Fruit fly (Drosophila melanogaster) whole organism, wandering third instar larva: ENCODE results near the gene Gr85a.

Experiments
- Abd-B ChIP-seq: fragments of >200 bp; optimal IDR thresholded peaks from 2 replicates; lab custom pipeline; 2017; ENCODE audit warnings: missing biosample characterization, missing genetic modification characterization
- CrebA ChIP-seq: fragments of 200-800 bp; sonication (Bioruptor generic); optimal IDR thresholded peaks from 2 replicates; lab custom pipeline; 2016; ENCODE audit warnings: missing biosample characterization, mild to moderate bottlenecking, missing genetic modification characterization, borderline replicate concordance
- Dfd ChIP-seq: fragments of >200 bp; optimal IDR thresholded peaks from 2 replicates; lab custom pipeline; 2017; ENCODE audit warnings: missing biosample characterization, missing genetic modification characterization
- HLH106 ChIP-seq: fragments of 200-800 bp; optimal IDR thresholded peaks from 3 replicates; lab custom pipeline; 2019; ENCODE audit warnings: missing biosample characterization, mild to moderate bottlenecking, missing genetic modification characterization, moderate library complexity
- Hr78 ChIP-seq: fragments of >200 bp; optimal IDR thresholded peaks from 2 replicates; lab custom pipeline; 2017; ENCODE audit warnings: missing biosample characterization, missing genetic modification characterization
- Jra ChIP-seq: sonication (Bioruptor generic); optimal IDR thresholded peaks from 2 replicates; lab custom pipeline; 2016; ENCODE audit warnings: missing biosample characterization, missing genetic modification characterization
- N ChIP-seq: fragments of >200 bp; optimal IDR thresholded peaks from 2 replicates; lab custom pipeline; 2018; ENCODE audit warnings: missing biosample characterization, missing external identifiers, missing genetic modification characterization
- OdsH ChIP-seq: fragments of 200-800 bp; sonication (Bioruptor generic); optimal IDR thresholded peaks from 2 replicates; lab custom pipeline; 2016; ENCODE audit warnings: missing biosample characterization, mild to moderate bottlenecking, missing genetic modification characterization
- Rel ChIP-seq, 2 experiments: fragments of 200-800 bp; sonication (Bioruptor generic) in 1 of 2; optimal IDR thresholded peaks; 2 replicates in 1 of 2; 3 replicates in 1 of 2; lab custom pipeline; 2016 to 2019; ENCODE audit warnings: mild to moderate bottlenecking in 2 of 2, missing biosample characterization in 2 of 2, missing genetic modification characterization in 2 of 2, moderate library complexity in 1 of 2
- Sp1 ChIP-seq: fragments of 200-800 bp; sonication (Bioruptor generic); optimal IDR thresholded peaks from 3 replicates; lab custom pipeline; 2019; ENCODE audit warnings: missing biosample characterization, mild to moderate bottlenecking, missing genetic modification characterization, moderate library complexity
- Vsx2 ChIP-seq: fragments of 200-300, 225-300 bp; sonication (Bioruptor generic); optimal IDR thresholded peaks from 2 replicates; lab custom pipeline; 2018; ENCODE audit warnings: missing biosample characterization, missing genetic modification characterization; ENCODE audit not compliant: partially characterized antibody
- br ChIP-seq: fragments of 200-800 bp; sonication (Bioruptor generic); optimal IDR thresholded peaks from 2 replicates; lab custom pipeline; 2016; ENCODE audit warnings: missing biosample characterization, missing genetic modification characterization
- dmrt93B ChIP-seq: fragments of 200-800 bp; sonication (Bioruptor generic); optimal IDR thresholded peaks from 2 replicates; lab custom pipeline; 2018; ENCODE audit warnings: missing biosample characterization, mild to moderate bottlenecking, missing genetic modification characterization
- dsf ChIP-seq: sonication (Bioruptor generic); optimal IDR thresholded peaks from 2 replicates; lab custom pipeline; 2016; ENCODE audit warnings: missing biosample characterization, missing genetic modification characterization, borderline replicate concordance
- foxo ChIP-seq, 2 experiments: fragments of 200-800 bp; sonication (Bioruptor generic); optimal IDR thresholded peaks; 2 replicates in 1 of 2; 3 replicates in 1 of 2; lab custom pipeline; 2016 to 2017; ENCODE audit warnings: missing biosample characterization in 2 of 2, missing genetic modification characterization in 2 of 2
- fru ChIP-seq: fragments of 200-800 bp; sonication (Bioruptor generic); optimal IDR thresholded peaks from 3 replicates; lab custom pipeline; 2016; ENCODE audit warnings: missing biosample characterization, mild to moderate bottlenecking, missing genetic modification characterization
- h ChIP-seq: fragments of 200-800 bp; sonication (Bioruptor generic); optimal IDR thresholded peaks from 3 replicates; lab custom pipeline; 2016; ENCODE audit warnings: missing biosample characterization, mild to moderate bottlenecking, missing genetic modification characterization
- jim ChIP-seq: fragments of 175-275, 200-325 bp; sonication (Bioruptor generic); optimal IDR thresholded peaks from 2 replicates; lab custom pipeline; 2016; ENCODE audit warnings: missing biosample characterization, mild to moderate bottlenecking, missing genetic modification characterization
- lola ChIP-seq: fragments of >200 bp; optimal IDR thresholded peaks from 2 replicates; lab custom pipeline; 2017; ENCODE audit warnings: missing biosample characterization, missing genetic modification characterization
- pan ChIP-seq: fragments of >200 bp; optimal IDR thresholded peaks from 2 replicates; lab custom pipeline; 2017
- psq ChIP-seq: fragments of 200-800 bp; sonication (Bioruptor generic); optimal IDR thresholded peaks from 3 replicates; lab custom pipeline; 2017; ENCODE audit warnings: missing biosample characterization, mild to moderate bottlenecking, missing genetic modification characterization, moderate library complexity
- rgr ChIP-seq: fragments of 200-800 bp; sonication (Bioruptor generic); optimal IDR thresholded peaks from 3 replicates; lab custom pipeline; 2016; ENCODE audit warnings: missing biosample characterization, mild to moderate bottlenecking, missing genetic modification characterization
- sage ChIP-seq: fragments of 200-800 bp; sonication (Bioruptor generic); optimal IDR thresholded peaks from 2 replicates; lab custom pipeline; 2016; ENCODE audit warnings: missing biosample characterization, mild to moderate bottlenecking, missing genetic modification characterization
- sv ChIP-seq: fragments of 200-800 bp; sonication (Bioruptor generic); optimal IDR thresholded peaks from 3 replicates; lab custom pipeline; 2016; ENCODE audit warnings: missing biosample characterization, missing genetic modification characterization
- tai ChIP-seq: sonication (Bioruptor generic); optimal IDR thresholded peaks from 2 replicates; lab custom pipeline; 2016; ENCODE audit warnings: missing biosample characterization, missing genetic modification characterization
- woc ChIP-seq: sonication (Bioruptor generic); optimal IDR thresholded peaks from 2 replicates; lab custom pipeline; 2016; ENCODE audit warnings: missing biosample characterization, mild to moderate bottlenecking, missing genetic modification characterization

The Gr85a gene

dm6 chr3R:9952669-9953277 lies 43.8 kb downstream of the Gr85a start:
- TF ChIP-seq jim: no peak
- peak; percentile 6 for TF ChIP-seq psq
- TF ChIP-seq Dfd (GFP tag; lab: Kevin White, UChicago): peak; percentile 8

- TF ChIP-seq Sp1 (GFP tag; lab: Kevin White, UChicago) (no peak), OdsH (GFP tag; lab: Kevin White, UChicago) (no peak), N (GFP tag; lab: Kevin White, UChicago) (no peak), Abd-B (GFP tag; lab: Kevin White, UChicago) (no peak), CrebA (GFP tag; lab: Kevin White, UChicago) (no peak), woc (GFP tag; lab: Kevin White, UChicago) (no peak), br (no peak), sv (GFP tag; lab: Kevin White, UChicago) (no peak)
Observed at dm6 chr3R:9951679-9952078, 44.9 kb downstream of the Gr85a start.

- TF ChIP-seq h (GFP tag; lab: Kevin White, UChicago): peak; percentile 21
- TF ChIP-seq rgr (GFP tag; lab: Kevin White, UChicago): peak; percentile 3
- TF ChIP-seq Dfd (GFP tag; lab: Kevin White, UChicago): no peak
- no peak for TF ChIP-seq tai (GFP tag; lab: Kevin White, UChicago)
- TF ChIP-seq fru: peak; percentile 3
- TF ChIP-seq, all 38 proteins: peak for 3
Observed at dm6 chr3R:9950984-9951383, 45.6 kb downstream of the Gr85a start.

dm6 chr3R:9949903-9950302 lies 46.7 kb downstream of the Gr85a start:
- TF ChIP-seq Hr78 (GFP tag; lab: Kevin White, UChicago) (no peak), foxo (GFP tag; optimal IDR thresholded peaks at IDR 0.05; lab: Kevin White, UChicago) (no peak), br (peak; percentile 11), h (GFP tag; lab: Kevin White, UChicago) (peak; percentile 4), CrebA (GFP tag; lab: Kevin White, UChicago) (no peak), Vsx2 (GFP tag; lab: Kevin White, UChicago) (peak; percentile 24), tai (GFP tag; lab: Kevin White, UChicago) (no peak), rgr (GFP tag; lab: Kevin White, UChicago) (no peak), dmrt93B (GFP tag; lab: Kevin White, UChicago) (no peak), Jra (GFP tag; lab: Kevin White, UChicago) (no peak), psq (peak; percentile 27), pan (lab: Kevin White, UChicago) (no peak)
- TF ChIP-seq, all 38 proteins: peak for 4

- TF ChIP-seq Abd-B (GFP tag; lab: Kevin White, UChicago): no peak
- TF ChIP-seq Hr78 (GFP tag; lab: Kevin White, UChicago): no peak
- TF ChIP-seq Vsx2 (GFP tag; lab: Kevin White, UChicago): no peak
- TF ChIP-seq dsf (GFP tag; lab: Kevin White, UChicago): no peak
- TF ChIP-seq Jra (GFP tag; lab: Kevin White, UChicago): no peak
- TF ChIP-seq Rel (GFP tag; optimal IDR thresholded peaks at IDR 0.05; lab: Kevin White, UChicago): no peak
- no peak for TF ChIP-seq Rel (tag; optimal IDR thresholded peaks at IDR 0.05; lab: Kevin White, UChicago)
- no peak for TF ChIP-seq HLH106 (tag; lab: Kevin White, UChicago)
- no peak for TF ChIP-seq dmrt93B (GFP tag; lab: Kevin White, UChicago)
- no peak for TF ChIP-seq sage (GFP tag; lab: Kevin White, UChicago)
- no peak for TF ChIP-seq pan (lab: Kevin White, UChicago)
- no peak for TF ChIP-seq psq
- no peak for TF ChIP-seq CrebA (GFP tag; lab: Kevin White, UChicago)
- TF ChIP-seq lola (GFP tag; lab: Kevin White, UChicago): no peak
Observed at dm6 chr3R:9946493-9946892, 50.1 kb downstream of the Gr85a start.
